Worm (Caenorhabditis elegans) whole organism, L1 larva: ENCODE results near the gene maph-9.

ENCODE experiments used
- C04F5.9 ChIP-seq: sonication (generic microtip); optimal IDR thresholded peaks from 2 replicates; lab custom pipeline; 2016; ENCODE audit warnings: missing genetic modification characterization, missing compliant biosample characterization
- F16B12.6 ChIP-seq: fragments of 150-350 bp; optimal IDR thresholded peaks from 2 replicates; lab custom pipeline; 2014; ENCODE audit warnings: missing biosample characterization, missing genetic modification characterization
- aha-1 ChIP-seq: fragments of 150-350 bp; optimal IDR thresholded peaks from 2 replicates; lab custom pipeline; 2014; ENCODE audit warnings: missing biosample characterization, missing genetic modification characterization
- alr-1 ChIP-seq: fragments of 200-800 bp; sonication (Bioruptor generic); optimal IDR thresholded peaks from 2 replicates; lab custom pipeline; 2018; ENCODE audit warnings: borderline replicate concordance, mild to moderate bottlenecking, missing genetic modification characterization, missing compliant biosample characterization
- ama-1 ChIP-seq: fragments of 150-350 bp; optimal IDR thresholded peaks from 2 replicates; lab custom pipeline; 2014
- blmp-1 ChIP-seq: fragments of 150-350 bp; optimal IDR thresholded peaks from 2 replicates; lab custom pipeline; 2014; ENCODE audit warnings: missing biosample characterization, missing genetic modification characterization
- ceh-8 ChIP-seq: fragments of 200-800 bp; sonication (Bioruptor generic); optimal IDR thresholded peaks from 2 replicates; lab custom pipeline; 2018; ENCODE audit warnings: mild to moderate bottlenecking, missing genetic modification characterization, moderate library complexity, missing compliant biosample characterization
- ceh-82 ChIP-seq, 3 experiments: fragments of 150-350 bp in 1 of 3; sonication (generic microtip) in 2 of 3; optimal IDR thresholded peaks; 2 replicates each; lab custom pipeline; 2014 to 2017; ENCODE audit warnings: missing biosample characterization in 3 of 3, missing genetic modification characterization in 3 of 3
- ces-1 ChIP-seq: fragments of 150-350 bp; optimal IDR thresholded peaks from 2 replicates; lab custom pipeline; 2014; ENCODE audit warnings: missing biosample characterization, missing genetic modification reagents, missing genetic modification characterization
- dpl-1 ChIP-seq, 3 experiments: fragments of 150-350 bp in 2 of 3; sonication (generic microtip) in 1 of 3; optimal IDR thresholded peaks; 2 replicates each; lab custom pipeline; 2014 to 2017; ENCODE audit warnings: missing biosample characterization in 3 of 3, missing genetic modification characterization in 3 of 3, missing genetic modification reagents in 3 of 3
- dsc-1 ChIP-seq: sonication (generic microtip); optimal IDR thresholded peaks from 2 replicates; lab custom pipeline; 2016; ENCODE audit warnings: mild to moderate bottlenecking, missing genetic modification characterization, missing compliant biosample characterization
- efl-1 ChIP-seq, 4 experiments: fragments of 150-350 bp; optimal IDR thresholded peaks in 3 of 4; peaks in 1 of 4; 1 replicate in 1 of 4; 2 replicates in 3 of 4; lab custom pipeline; 2014; ENCODE audit warnings: missing biosample characterization in 2 of 4, missing genetic modification characterization in 2 of 4, missing genetic modification reagents in 2 of 4
- efl-3 ChIP-seq: fragments of 200-800 bp; sonication (Bioruptor generic); optimal IDR thresholded peaks from 2 replicates; lab custom pipeline; 2018; ENCODE audit warnings: mild to moderate bottlenecking, missing genetic modification characterization, missing compliant biosample characterization
- egl-13 ChIP-seq: sonication (generic microtip); optimal IDR thresholded peaks from 2 replicates; lab custom pipeline; 2016; ENCODE audit warnings: missing genotype, missing genetic modification reagents, missing genetic modification characterization, missing compliant biosample characterization
- elt-3 ChIP-seq, 6 experiments: fragments of 150-350 bp in 1 of 6; sonication (generic microtip); optimal IDR thresholded peaks; 2 replicates each; lab custom pipeline; 2017 to 2018; ENCODE audit warnings: missing biosample characterization in 6 of 6, missing genetic modification characterization in 6 of 6, inconsistent platforms in 1 of 6
- ets-5 ChIP-seq: fragments of 200-800 bp; sonication (Bioruptor generic); IDR thresholded peaks from 2 replicates; pipeline ENCODE4 v1.3.6; 2022; ENCODE audit warnings: missing genetic modification characterization, missing compliant biosample characterization
- fkh-4 ChIP-seq: sonication (generic microtip); optimal IDR thresholded peaks from 2 replicates; lab custom pipeline; 2016; ENCODE audit warnings: missing compliant biosample characterization, missing genetic modification characterization, borderline replicate concordance
- fkh-8 ChIP-seq: sonication (generic microtip); optimal IDR thresholded peaks from 2 replicates; lab custom pipeline; 2016; ENCODE audit warnings: mild to moderate bottlenecking, missing genetic modification characterization, missing compliant biosample characterization
- fos-1 ChIP-seq: fragments of 150-350 bp; optimal IDR thresholded peaks from 2 replicates; lab custom pipeline; 2014; ENCODE audit warnings: missing biosample characterization, missing genetic modification characterization
- grh-1 ChIP-seq: fragments of 200-800 bp; sonication (Bioruptor generic); IDR thresholded peaks from 2 replicates; pipeline ENCODE4 v1.3.6; 2022; ENCODE audit warnings: missing genetic modification reagents, missing genetic modification characterization, missing compliant biosample characterization
- hlh-17 ChIP-seq: fragments of 200-800 bp; sonication (Bioruptor generic); optimal IDR thresholded peaks from 2 replicates; lab custom pipeline; 2018; ENCODE audit warnings: missing genetic modification characterization, mild to moderate bottlenecking, missing compliant biosample characterization, moderate library complexity, borderline replicate concordance
- hlh-4 ChIP-seq: sonication (generic microtip); optimal IDR thresholded peaks from 2 replicates; lab custom pipeline; 2016; ENCODE audit warnings: mild to moderate bottlenecking, missing genetic modification characterization, missing compliant biosample characterization
- hpl-2 ChIP-seq: fragments of 150-350 bp; optimal IDR thresholded peaks from 2 replicates; lab custom pipeline; 2014; ENCODE audit warnings: missing biosample characterization, missing genetic modification reagents, missing genetic modification characterization
- irx-1 ChIP-seq: sonication (generic microtip); optimal IDR thresholded peaks from 2 replicates; lab custom pipeline; 2016; ENCODE audit warnings: missing genetic modification characterization, missing compliant biosample characterization
- lin-13 ChIP-seq: fragments of 150-350 bp; optimal IDR thresholded peaks from 2 replicates; lab custom pipeline; 2014; ENCODE audit warnings: missing biosample characterization, missing genetic modification reagents, missing genetic modification characterization
- lin-14 ChIP-seq: fragments of 200-800 bp; sonication (Bioruptor generic); optimal IDR thresholded peaks from 2 replicates; lab custom pipeline; 2018; ENCODE audit warnings: mild to moderate bottlenecking, missing genetic modification characterization, moderate library complexity, missing compliant biosample characterization
- lin-35 ChIP-seq, 2 experiments: fragments of 150-350 bp; optimal IDR thresholded peaks; 2 replicates each; lab custom pipeline; 2014; ENCODE audit warnings: missing biosample characterization in 2 of 2, missing genetic modification characterization in 2 of 2, missing genetic modification reagents in 2 of 2
- lin-39 ChIP-seq: fragments of 150-350 bp; optimal IDR thresholded peaks from 2 replicates; lab custom pipeline; 2014; ENCODE audit warnings: missing biosample characterization, missing genetic modification reagents, missing genetic modification characterization
- mab-9 ChIP-seq: fragments of 200-800 bp; sonication (Bioruptor generic); IDR thresholded peaks from 2 replicates; pipeline ENCODE4 v1.3.6; 2022; ENCODE audit warnings: missing genetic modification reagents, missing genetic modification characterization, missing compliant biosample characterization
- mdl-1 ChIP-seq, 2 experiments: fragments of 150-350 bp; optimal IDR thresholded peaks; 2 replicates each; lab custom pipeline; 2014 to 2017; ENCODE audit warnings: missing biosample characterization in 2 of 2, missing genetic modification characterization in 2 of 2, inconsistent platforms in 1 of 2
- mef-2 ChIP-seq: fragments of 150-350 bp; optimal IDR thresholded peaks from 2 replicates; lab custom pipeline; 2014; ENCODE audit warnings: missing biosample characterization, missing genetic modification characterization
- mep-1 ChIP-seq: fragments of 150-350 bp; optimal IDR thresholded peaks from 2 replicates; lab custom pipeline; 2014; ENCODE audit warnings: missing biosample characterization, missing genetic modification characterization
- nhr-11 ChIP-seq: fragments of 150-350 bp; optimal IDR thresholded peaks from 2 replicates; lab custom pipeline; 2014; ENCODE audit warnings: missing biosample characterization, missing genetic modification characterization
- nhr-12 ChIP-seq: sonication (generic microtip); optimal IDR thresholded peaks from 2 replicates; lab custom pipeline; 2017; ENCODE audit warnings: missing biosample characterization, missing genetic modification characterization
- nhr-19 ChIP-seq: fragments of 200-800 bp; sonication (Bioruptor generic); conservative IDR thresholded peaks from 2 replicates; pipeline ENCODE4 v1.3.6; 2022; ENCODE audit warnings: missing genetic modification characterization, missing compliant biosample characterization
- nhr-20 ChIP-seq: sonication (generic microtip); optimal IDR thresholded peaks from 2 replicates; lab custom pipeline; 2016; ENCODE audit warnings: mild to moderate bottlenecking, missing genetic modification characterization, missing compliant biosample characterization
- nhr-47 ChIP-seq: sonication (generic microtip); optimal IDR thresholded peaks from 2 replicates; lab custom pipeline; 2016; ENCODE audit warnings: mild to moderate bottlenecking, missing genetic modification characterization, moderate library complexity, missing compliant biosample characterization
- nhr-76 ChIP-seq: sonication (generic microtip); optimal IDR thresholded peaks from 2 replicates; lab custom pipeline; 2017; ENCODE audit warnings: missing biosample characterization, missing genetic modification characterization
- nhr-77 ChIP-seq: fragments of 150-350 bp; optimal IDR thresholded peaks from 2 replicates; lab custom pipeline; 2014; ENCODE audit warnings: missing biosample characterization, missing genetic modification characterization
- nhr-85 ChIP-seq: sonication (generic microtip); peaks from one replicate; lab custom pipeline; 2016; ENCODE audit warnings: missing genetic modification characterization, inconsistent platforms, missing compliant biosample characterization
- pag-3 ChIP-seq: sonication (generic microtip); optimal IDR thresholded peaks from 2 replicates; lab custom pipeline; 2017; ENCODE audit warnings: missing genetic modification characterization, mild to moderate bottlenecking, missing compliant biosample characterization, antibody characterized with exemption, borderline replicate concordance; ENCODE audit not compliant: insufficient read depth
- pax-3 ChIP-seq: fragments of 200-800 bp; sonication (Bioruptor generic); optimal IDR thresholded peaks from 2 replicates; lab custom pipeline; 2018; ENCODE audit warnings: mild to moderate bottlenecking, missing genetic modification characterization, moderate library complexity, missing compliant biosample characterization
- rnt-1 ChIP-seq: sonication (generic microtip); optimal IDR thresholded peaks from 2 replicates; lab custom pipeline; 2016; ENCODE audit warnings: mild to moderate bottlenecking, missing genetic modification characterization, moderate library complexity, missing compliant biosample characterization
- skn-1 ChIP-seq: fragments of 150-350 bp; optimal IDR thresholded peaks from 2 replicates; lab custom pipeline; 2014; ENCODE audit warnings: missing biosample characterization, missing genetic modification characterization
- snpc-4 ChIP-seq: fragments of 150-350 bp; optimal IDR thresholded peaks from 2 replicates; lab custom pipeline; 2014; ENCODE audit warnings: missing biosample characterization, missing genetic modification characterization
- sptf-1 ChIP-seq: fragments of 150-350 bp; optimal IDR thresholded peaks from 2 replicates; lab custom pipeline; 2014; ENCODE audit warnings: missing biosample characterization, missing genetic modification characterization
- swsn-7 ChIP-seq: sonication (generic microtip); optimal IDR thresholded peaks from 2 replicates; lab custom pipeline; 2016; ENCODE audit warnings: missing genetic modification characterization, missing compliant biosample characterization
- tlp-1 ChIP-seq: fragments of 150-350 bp; optimal IDR thresholded peaks from 2 replicates; lab custom pipeline; 2014; ENCODE audit warnings: missing biosample characterization, missing genetic modification characterization
- unc-130 ChIP-seq: fragments of 150-350 bp; optimal IDR thresholded peaks from 2 replicates; lab custom pipeline; 2017; ENCODE audit warnings: missing biosample characterization, missing genetic modification characterization, inconsistent platforms
- unc-62 ChIP-seq: fragments of 150-350 bp; optimal IDR thresholded peaks from 2 replicates; lab custom pipeline; 2014; ENCODE audit warnings: missing biosample characterization, missing genetic modification reagents, missing genetic modification characterization
- zag-1 ChIP-seq: fragments of 150-350 bp; optimal IDR thresholded peaks from 2 replicates; lab custom pipeline; 2014; ENCODE audit warnings: missing biosample characterization, missing genetic modification characterization

The maph-9 gene

ce11 chrIV:7159586-7159985 is 3.2 kb downstream of the maph-9 start:
- peak in 1 of 2 experiments; percentile 92 for TF ChIP-seq efl-1 (optimal IDR thresholded peaks at IDR 0.05; lab: Kevin White, UChicago)
- TF ChIP-seq efl-1 (GFP tag; optimal IDR thresholded peaks at IDR 0.05 in 1 of 2; lab: Kevin White, UChicago) = no peak
- TF ChIP-seq hlh-4 = no peak
- TF ChIP-seq ces-1 (GFP tag; lab: Kevin White, UChicago) = no peak

- TF ChIP-seq rnt-1 (peak; percentile 9), egl-13 (tag; lab: Kevin White, UChicago) (no peak), fkh-8 (no peak), nhr-76 (no peak), ama-1 (no peak), efl-1 (optimal IDR thresholded peaks at IDR 0.05; lab: Kevin White, UChicago) (peak; percentile 50 to 79), efl-1 (GFP tag; optimal IDR thresholded peaks at IDR 0.05 in 1 of 2; lab: Kevin White, UChicago) (peak; percentile 74 to 98), sptf-1 (tag; lab: Kevin White, UChicago) (no peak), fkh-4 (tag; lab: Kevin White, UChicago) (no peak), aha-1 (tag; lab: Kevin White, UChicago) (no peak), nhr-19 (GFP tag; lab: Robert Waterston, UW) (no peak), lin-39 (tag; lab: Kevin White, UChicago) (no peak), lin-35 (GFP tag; optimal IDR thresholded peaks at IDR 0.05; lab: Kevin White, UChicago) (peak; percentile 47 to 90), irx-1 (tag; lab: Kevin White, UChicago) (no peak), zag-1 (tag; lab: Kevin White, UChicago) (no peak), snpc-4 (no peak), pax-3 (tag; lab: Kevin White, UChicago) (no peak), nhr-47 (tag; lab: Kevin White, UChicago) (peak; percentile 46), C04F5.9 (tag; lab: Kevin White, UChicago) (no peak), lin-13 (GFP tag; lab: Kevin White, UChicago) (no peak), ets-5 (GFP tag; lab: Robert Waterston, UW) (no peak), blmp-1 (tag; lab: Kevin White, UChicago) (peak; percentile 40), nhr-20 (peak; percentile 39), fos-1 (tag; lab: Kevin White, UChicago) (no peak), pag-3 (tag; lab: Kevin White, UChicago) (no peak), skn-1 (tag; lab: Kevin White, UChicago) (peak; percentile 58), unc-62 (GFP tag; lab: Kevin White, UChicago) (no peak), lin-14 (GFP tag; lab: Kevin White, UChicago) (no peak), dpl-1 (GFP tag; optimal IDR thresholded peaks at IDR 0.05; lab: Kevin White, UChicago) (peak; percentile 55 to 80 (median 76)), ceh-82 (tag; optimal IDR thresholded peaks at IDR 0.05; lab: Kevin White, UChicago) (peak; percentile 8 to 43 (median 39)), alr-1 (tag; lab: Kevin White, UChicago) (no peak), nhr-85 (tag; lab: Kevin White, UChicago) (no peak), mef-2 (tag; lab: Kevin White, UChicago) (no peak), nhr-77 (tag; lab: Kevin White, UChicago) (no peak), F16B12.6 (peak; percentile 47), tlp-1 (tag; lab: Kevin White, UChicago) (no peak), hpl-2 (GFP tag; lab: Kevin White, UChicago) (no peak), dsc-1 (tag; lab: Kevin White, UChicago) (no peak), mdl-1 (tag; optimal IDR thresholded peaks at IDR 0.05; lab: Kevin White, UChicago) (no peak), unc-130 (tag; lab: Kevin White, UChicago) (no peak), efl-3 (no peak), mab-9 (GFP tag; lab: Robert Waterston, UW) (no peak), nhr-11 (no peak), nhr-12 (tag; lab: Kevin White, UChicago) (no peak), elt-3 (tag; optimal IDR thresholded peaks at IDR 0.05; lab: Kevin White, UChicago) (peak in 1 of 6 experiments; percentile 3), grh-1 (no peak), ceh-8 (GFP tag; lab: Kevin White, UChicago) (no peak), hlh-17 (GFP tag; lab: Kevin White, UChicago) (no peak), swsn-7 (tag; lab: Kevin White, UChicago) (peak; percentile 4), mep-1 (peak; percentile 59)
Measured at ce11 chrIV:7165723-7166122, 9.3 kb downstream of the maph-9 start, which contains the start of gene rpc-1. TSS of gene rpc-1 (minus strand) at chrIV:7165748.
